Fruit fly (Drosophila melanogaster) whole organism, wandering third instar larva: ENCODE measurements around the gene SA2.

Source experiments
- OdsH ChIP-seq: fragments of 200-800 bp; sonication (Bioruptor generic); optimal IDR thresholded peaks from 2 replicates; lab custom pipeline; 2016; ENCODE audit warnings: missing biosample characterization, mild to moderate bottlenecking, missing genetic modification characterization
- pan ChIP-seq: fragments of >200 bp; optimal IDR thresholded peaks from 2 replicates; lab custom pipeline; 2017
- psq ChIP-seq: fragments of 200-800 bp; sonication (Bioruptor generic); optimal IDR thresholded peaks from 3 replicates; lab custom pipeline; 2017; ENCODE audit warnings: missing biosample characterization, mild to moderate bottlenecking, missing genetic modification characterization, moderate library complexity
- usp ChIP-seq: fragments of >200 bp; optimal IDR thresholded peaks from 2 replicates; lab custom pipeline; 2017; ENCODE audit warnings: missing biosample characterization, missing genetic modification characterization

DNA sequence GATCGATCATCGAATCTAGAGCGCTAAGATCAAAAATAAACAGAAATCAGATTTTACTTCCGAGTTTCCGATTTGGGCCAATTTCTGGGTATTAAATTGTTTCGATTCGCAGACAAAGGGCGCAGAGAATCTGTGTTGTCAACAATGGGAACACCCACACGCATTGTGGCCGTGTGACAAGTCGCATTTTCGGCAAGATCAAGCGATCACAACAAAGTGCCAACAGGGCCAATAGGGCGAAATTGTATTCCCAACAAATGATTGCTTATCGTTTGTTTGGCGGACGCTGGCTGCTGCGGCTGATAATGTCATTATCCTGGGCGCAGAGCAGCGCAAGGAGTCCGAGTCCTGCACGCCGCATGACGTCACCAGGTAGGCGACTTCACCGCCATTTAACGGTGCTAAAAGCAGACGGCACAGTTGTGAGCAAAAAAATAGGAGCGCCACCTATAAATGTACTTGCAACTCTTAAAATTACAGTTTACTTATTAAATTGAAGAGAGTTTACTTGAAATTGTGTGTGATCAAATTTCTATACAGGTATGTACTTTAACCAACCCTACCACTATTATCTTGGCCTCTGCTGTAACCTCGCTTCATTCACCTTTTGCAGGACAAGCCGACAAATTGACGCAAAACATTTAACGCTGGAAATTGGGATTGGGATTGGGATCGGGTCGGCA is 41.5 kb upstream of the SA2 start:
- TF ChIP-seq usp (GFP tag; lab: Kevin White, UChicago) (no peak), OdsH (GFP tag; lab: Kevin White, UChicago) (peak; percentile 16), pan (lab: Kevin White, UChicago) (no peak), psq (GFP tag; lab: Kevin White, UChicago) (peak; percentile 23)
